Fruit fly (Drosophila melanogaster) whole organism, adult: Measurements from ENCODE around the gene Vps52.

Source experiments
- CG11617 ChIP-seq: fragments of 200-800 bp; sonication (Bioruptor generic); optimal IDR thresholded peaks from 2 replicates; lab custom pipeline; 2017; ENCODE audit warnings: mild to moderate bottlenecking, missing biosample characterization, missing genetic modification reagents, missing genetic modification characterization
- CG12768 ChIP-seq: fragments of 200-800 bp; sonication (Bioruptor generic); optimal IDR thresholded peaks from 2 replicates; lab custom pipeline; 2017; ENCODE audit warnings: missing biosample characterization, missing genetic modification characterization, mild to moderate bottlenecking, moderate library complexity, missing genetic modification reagents
- CG5204 ChIP-seq: fragments of 200-800 bp; sonication (Bioruptor generic); optimal IDR thresholded peaks from 2 replicates; lab custom pipeline; 2016; ENCODE audit warnings: missing biosample characterization, missing genetic modification characterization
- CG7045 ChIP-seq: fragments of 200-800 bp; sonication (Bioruptor generic); optimal IDR thresholded peaks from 2 replicates; lab custom pipeline; 2017; ENCODE audit warnings: missing biosample characterization, mild to moderate bottlenecking, missing genetic modification characterization
- Crg-1 ChIP-seq: fragments of 200-800 bp; sonication (Bioruptor generic); optimal IDR thresholded peaks from 2 replicates; lab custom pipeline; 2016; ENCODE audit warnings: missing biosample characterization, missing genetic modification characterization
- Hr96 ChIP-seq: fragments of 200-800 bp; sonication (Bioruptor generic); optimal IDR thresholded peaks from 2 replicates; lab custom pipeline; 2016; ENCODE audit warnings: missing biosample characterization, missing genetic modification characterization
- cic ChIP-seq: fragments of 200-800 bp; sonication (Bioruptor generic); optimal IDR thresholded peaks from 2 replicates; lab custom pipeline; 2017; ENCODE audit warnings: missing biosample characterization, mild to moderate bottlenecking, missing genetic modification characterization, moderate library complexity
- kay ChIP-seq: fragments of 200-800 bp; sonication (Bioruptor generic); peaks from one replicate; lab custom pipeline; 2016; ENCODE audit warnings: missing biosample characterization, missing genetic modification characterization, borderline replicate concordance
- pad ChIP-seq: fragments of 200-800 bp; sonication (Bioruptor generic); optimal IDR thresholded peaks from 3 replicates; lab custom pipeline; 2017; ENCODE audit warnings: missing biosample characterization, missing genetic modification characterization, mild to moderate bottlenecking, moderate library complexity, missing genetic modification reagents
- tj ChIP-seq: fragments of 200-800 bp; sonication (Bioruptor generic); optimal IDR thresholded peaks from 3 replicates; lab custom pipeline; 2017; ENCODE audit warnings: missing biosample characterization, mild to moderate bottlenecking, missing genetic modification characterization, moderate library complexity

dm6 chr2L:5553750-5554149 lies 30.1 kb upstream of the Vps52 start, which contains the start of the genes CG14013 and CG14017:
- TF ChIP-seq Crg-1 (GFP tag; lab: Kevin White, UChicago) (no peak), pad (no peak), CG12768 (GFP tag; lab: Kevin White, UChicago) (no peak), kay (GFP tag; lab: Kevin White, UChicago) (no peak), tj (no peak), CG11617 (no peak), Hr96 (GFP tag; lab: Kevin White, UChicago) (no peak), CG7045 (GFP tag; lab: Kevin White, UChicago) (no peak), CG5204 (GFP tag; lab: Kevin White, UChicago) (no peak), cic (GFP tag; lab: Kevin White, UChicago) (no peak)
